Fruit fly (Drosophila melanogaster): Measurements from ENCODE around the gene CG3281.

DNA sequence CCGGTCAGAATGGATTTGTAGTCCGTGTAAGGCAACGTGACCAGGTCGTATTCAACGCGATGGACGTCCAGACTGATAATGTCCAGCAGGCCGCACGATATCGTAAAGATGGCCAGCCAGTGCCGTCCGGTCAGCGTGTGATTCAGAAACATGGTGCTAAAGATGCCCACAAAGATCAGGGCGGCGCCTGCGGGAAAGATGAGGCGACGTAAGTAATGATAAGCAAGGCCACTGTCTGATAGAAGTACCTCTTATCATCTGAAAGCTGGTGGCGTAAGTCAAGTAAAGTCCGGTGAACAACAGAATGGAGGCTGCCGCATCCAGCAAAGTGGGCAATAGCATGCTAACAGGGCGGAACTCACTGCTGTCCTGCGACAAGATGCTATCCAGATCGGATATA, 11.2 kb upstream of the CG3281 start:
- TF ChIP-seq Hr38 (GFP tag; optimal IDR thresholded peaks at IDR 0.05), result no peak
- no peak for TF ChIP-seq Lpt (GFP tag; optimal IDR thresholded peaks at IDR 0.05)
- no peak for TF ChIP-seq CG6276 (GFP tag; optimal IDR thresholded peaks at IDR 0.05)
- TF ChIP-seq Hr4 (GFP tag; optimal IDR thresholded peaks at IDR 0.05), result no peak
- TF ChIP-seq vri (GFP tag; optimal IDR thresholded peaks at IDR 0.05), result no peak
